Worm (Caenorhabditis elegans) whole organism, L2 larva: ENCODE results near the gene ajm-1.

Source experiments
- Y55F3AM.14 ChIP-seq: fragments of 200-800 bp; sonication (Bioruptor generic); optimal IDR thresholded peaks from 2 replicates; lab custom pipeline; 2018; ENCODE audit warnings: mild to moderate bottlenecking, missing genetic modification characterization, missing compliant biosample characterization
- aly-2 ChIP-seq: fragments of 150-350 bp; optimal IDR thresholded peaks from 2 replicates; lab custom pipeline; 2014; ENCODE audit warnings: missing biosample characterization, missing genetic modification characterization
- ama-1 ChIP-seq: fragments of 150-350 bp; optimal IDR thresholded peaks from 2 replicates; lab custom pipeline; 2018; ENCODE audit warnings: inconsistent platforms
- elt-3 ChIP-seq: sonication (generic microtip); optimal IDR thresholded peaks from 2 replicates; lab custom pipeline; 2017; ENCODE audit warnings: missing biosample characterization, missing genetic modification characterization
- nhr-12 ChIP-seq: fragments of 150-350 bp; optimal IDR thresholded peaks from 2 replicates; lab custom pipeline; 2014; ENCODE audit warnings: missing biosample characterization, missing genetic modification characterization
- nhr-237 ChIP-seq: fragments of 150-350 bp; optimal IDR thresholded peaks from 2 replicates; lab custom pipeline; 2014; ENCODE audit warnings: missing biosample characterization, missing genetic modification characterization
- skn-1 ChIP-seq: sonication (generic microtip); optimal IDR thresholded peaks from 2 replicates; lab custom pipeline; 2017; ENCODE audit warnings: missing biosample characterization, missing genetic modification characterization
- snpc-4 ChIP-seq: fragments of 150-350 bp; optimal IDR thresholded peaks from 2 replicates; lab custom pipeline; 2014; ENCODE audit warnings: missing biosample characterization, missing genetic modification characterization
- unc-62 ChIP-seq: fragments of 150-350 bp; optimal IDR thresholded peaks from 2 replicates; lab custom pipeline; 2014; ENCODE audit warnings: missing biosample characterization, missing genetic modification reagents, missing genetic modification characterization
- zag-1 ChIP-seq: fragments of 150-350 bp; optimal IDR thresholded peaks from 2 replicates; lab custom pipeline; 2014; ENCODE audit warnings: missing biosample characterization, missing genetic modification characterization
- ztf-4 ChIP-seq: fragments of 150-350 bp; optimal IDR thresholded peaks from 2 replicates; lab custom pipeline; 2014; ENCODE audit warnings: missing biosample characterization, missing genetic modification characterization

ce11 chrX:9068075-9068474 lies 14.7 kb upstream of the ajm-1 start:
- TF ChIP-seq nhr-237 (tag; lab: Kevin White, UChicago), result no peak
- no peak for TF ChIP-seq ama-1 (lab: Kevin White, UChicago)
- no peak for TF ChIP-seq aly-2 (tag; lab: Kevin White, UChicago)
- TF ChIP-seq ztf-4, result no peak
- no peak for TF ChIP-seq zag-1
- TF ChIP-seq unc-62 (GFP tag; lab: Kevin White, UChicago), result no peak
- TF ChIP-seq Y55F3AM.14 (GFP tag; lab: Kevin White, UChicago), result no peak
- TF ChIP-seq nhr-12 (tag; lab: Kevin White, UChicago), result no peak
- no peak for TF ChIP-seq elt-3 (tag; lab: Kevin White, UChicago)
- TF ChIP-seq snpc-4 (tag; lab: Kevin White, UChicago), result peak; percentile 4
- no peak for TF ChIP-seq skn-1 (tag; lab: Kevin White, UChicago)
